Worm (Caenorhabditis elegans) whole organism, young adult: Measurements from ENCODE around the gene zzz-1.

Source experiments
- F37B4.10 ChIP-seq: fragments of 200-800 bp; sonication (Bioruptor generic); IDR thresholded peaks from 2 replicates; pipeline ENCODE4 v1.3.6; 2022; ENCODE audit warnings: missing genetic modification characterization, missing compliant biosample characterization
- K12H6.12 ChIP-seq: fragments of 200-800 bp; sonication (Bioruptor generic); optimal IDR thresholded peaks from 2 replicates; lab custom pipeline; 2018; ENCODE audit warnings: mild to moderate bottlenecking, missing genetic modification characterization, missing compliant biosample characterization
- ama-1 ChIP-seq, 3 experiments: fragments of 150-350 bp in 1 of 3; sonication (generic microtip) in 2 of 3; optimal IDR thresholded peaks; 2 replicates each; lab custom pipeline; 2014 to 2018; ENCODE audit warnings: missing biosample characterization in 2 of 3, missing genetic modification characterization in 2 of 3, missing genetic modification reagents in 2 of 3
- bed-2 ChIP-seq: fragments of 200-800 bp; sonication (Bioruptor generic); IDR thresholded peaks from 2 replicates; pipeline ENCODE4 v1.3.6; 2022; ENCODE audit warnings: missing genetic modification reagents, missing genetic modification characterization, missing compliant biosample characterization
- ceh-27 ChIP-seq: fragments of 200-800 bp; sonication (Bioruptor generic); optimal IDR thresholded peaks from 2 replicates; lab custom pipeline; 2018; ENCODE audit warnings: mild to moderate bottlenecking, missing genetic modification characterization, moderate library complexity, missing compliant biosample characterization
- ceh-91 ChIP-seq: fragments of 200-800 bp; sonication (Bioruptor generic); IDR thresholded peaks from 2 replicates; pipeline ENCODE4 v1.3.6; 2022; ENCODE audit warnings: missing genetic modification reagents, missing genetic modification characterization, missing compliant biosample characterization
- efl-1 ChIP-seq: fragments of 150-350 bp; optimal IDR thresholded peaks from 2 replicates; lab custom pipeline; 2014; ENCODE audit warnings: missing biosample characterization, missing genetic modification reagents, missing genetic modification characterization
- ets-4 ChIP-seq: fragments of 200-800 bp; sonication (Bioruptor generic); optimal IDR thresholded peaks from 2 replicates; lab custom pipeline; 2018; ENCODE audit warnings: mild to moderate bottlenecking, missing genetic modification characterization, missing compliant biosample characterization
- lir-1 ChIP-seq: fragments of 200-800 bp; sonication (Bioruptor generic); conservative IDR thresholded peaks from 2 replicates; pipeline ENCODE4 v1.3.6; 2022; ENCODE audit warnings: missing genetic modification reagents, missing genetic modification characterization, missing compliant biosample characterization
- mel-28 ChIP-seq: sonication (generic microtip); optimal IDR thresholded peaks from 2 replicates; lab custom pipeline; 2016; ENCODE audit warnings: borderline replicate concordance, mild to moderate bottlenecking, missing genetic modification characterization, missing compliant biosample characterization
- snpc-3.4 ChIP-seq: sonication (generic microtip); optimal IDR thresholded peaks from 2 replicates; lab custom pipeline; 2017; ENCODE audit warnings: missing genetic modification characterization, mild to moderate bottlenecking, missing compliant biosample characterization, antibody characterized with exemption, moderate library complexity, missing genotype, missing genetic modification reagents
- snpc-4 ChIP-seq, 5 experiments: fragments of 150-350 bp in 1 of 5; sonication (generic microtip) in 4 of 5; optimal IDR thresholded peaks; 2 replicates each; lab custom pipeline; 2014 to 2018; ENCODE audit warnings: missing genetic modification characterization in 5 of 5, missing biosample characterization in 3 of 5, antibody characterized with exemption in 2 of 5, mild to moderate bottlenecking in 2 of 5, missing compliant biosample characterization in 2 of 5, missing genotype in 2 of 5, moderate library complexity in 2 of 5, missing genetic modification reagents in 1 of 5
- unc-130 ChIP-seq: sonication (generic microtip); optimal IDR thresholded peaks from 2 replicates; lab custom pipeline; 2016; ENCODE audit warnings: missing genetic modification reagents, missing genetic modification characterization, missing compliant biosample characterization
- ztf-26 ChIP-seq: sonication (generic microtip); optimal IDR thresholded peaks from 2 replicates; lab custom pipeline; 2017; ENCODE audit warnings: missing genetic modification characterization, missing compliant biosample characterization

ce11 chrV:10890980-10891379 is 18.0 kb downstream of the zzz-1 start, which contains the start of gene F32D8.12:
- TF ChIP-seq unc-130 (GFP tag; lab: Kevin White, UChicago) (no peak), ama-1 (optimal IDR thresholded peaks at IDR 0.05; lab: Kevin White, UChicago) (no peak), ama-1 (GFP tag; optimal IDR thresholded peaks at IDR 0.05; lab: Kevin White, UChicago) (no peak), snpc-3.4 (no peak), snpc-4 (GFP tag; optimal IDR thresholded peaks at IDR 0.05; lab: Kevin White, UChicago) (no peak), snpc-4 (tag; optimal IDR thresholded peaks at IDR 0.05; lab: Kevin White, UChicago) (no peak), F37B4.10 (GFP tag; lab: Robert Waterston, UW) (no peak), bed-2 (GFP tag; lab: Robert Waterston, UW) (no peak), lir-1 (GFP tag; lab: Robert Waterston, UW) (no peak), ceh-91 (no peak), mel-28 (tag; lab: Kevin White, UChicago) (no peak), ztf-26 (tag; lab: Kevin White, UChicago) (peak; percentile 10), ets-4 (GFP tag; lab: Kevin White, UChicago) (no peak), ceh-27 (GFP tag; lab: Kevin White, UChicago) (no peak), efl-1 (GFP tag; lab: Kevin White, UChicago) (no peak), K12H6.12 (tag; lab: Kevin White, UChicago) (no peak)
